Fruit fly (Drosophila melanogaster) whole organism, prepupa: Measurements from ENCODE around the gene CG5246.

ENCODE experiments used
- Blimp-1 ChIP-seq: fragments of 200-800 bp; sonication (Bioruptor generic); optimal IDR thresholded peaks from 3 replicates; lab custom pipeline; 2017; ENCODE audit warnings: missing biosample characterization, missing genetic modification characterization, mild to moderate bottlenecking, moderate library complexity, missing genetic modification reagents
- CG10631 ChIP-seq: fragments of 200-800 bp; sonication (Bioruptor generic); optimal IDR thresholded peaks from 2 replicates; lab custom pipeline; 2016; ENCODE audit warnings: missing biosample characterization, missing genetic modification characterization
- CG11294 ChIP-seq: fragments of 200-800 bp; sonication (Bioruptor generic); IDR thresholded peaks from 2 replicates; pipeline ENCODE4 v1.3.6; 2022; ENCODE audit warnings: missing biosample characterization, missing genetic modification characterization
- CG11762 ChIP-seq: fragments of 200-800 bp; sonication (Bioruptor generic); optimal IDR thresholded peaks from 3 replicates; lab custom pipeline; 2016; ENCODE audit warnings: missing biosample characterization, missing genetic modification characterization; ENCODE audit not compliant: insufficient read depth
- CG11902 ChIP-seq: fragments of 200-800 bp; sonication (Bioruptor generic); optimal IDR thresholded peaks from 3 replicates; lab custom pipeline; 2016; ENCODE audit warnings: missing biosample characterization, missing genetic modification characterization
- CG15336 ChIP-seq: fragments of 200-800 bp; sonication (Bioruptor generic); IDR thresholded peaks from 2 replicates; pipeline ENCODE4 v1.3.6; 2022; ENCODE audit warnings: missing biosample characterization, missing genetic modification characterization
- CG1621 ChIP-seq: fragments of 200-800 bp; sonication (Bioruptor generic); optimal IDR thresholded peaks from 3 replicates; lab custom pipeline; 2018; ENCODE audit warnings: missing biosample characterization, mild to moderate bottlenecking, missing genetic modification characterization
- CG3032 ChIP-seq: fragments of 200-800 bp; optimal IDR thresholded peaks from 2 replicates; lab custom pipeline; 2019; ENCODE audit warnings: missing biosample characterization, mild to moderate bottlenecking, missing genetic modification characterization, moderate library complexity
- CG31627 ChIP-seq: fragments of 200-800 bp; sonication (Bioruptor generic); optimal IDR thresholded peaks from 3 replicates; lab custom pipeline; 2016; ENCODE audit warnings: missing biosample characterization, missing genetic modification characterization
- CG32006 ChIP-seq: fragments of 200-800 bp; sonication (Bioruptor generic); optimal IDR thresholded peaks from 3 replicates; lab custom pipeline; 2017; ENCODE audit warnings: missing biosample characterization, mild to moderate bottlenecking, missing genetic modification characterization
- CG4318 ChIP-seq: fragments of 200-800 bp; sonication (Bioruptor generic); optimal IDR thresholded peaks from 3 replicates; lab custom pipeline; 2017; ENCODE audit warnings: missing biosample characterization, mild to moderate bottlenecking, missing genetic modification characterization
- CG6163 ChIP-seq: fragments of 200-800 bp; sonication (Bioruptor generic); IDR thresholded peaks from 3 replicates; pipeline ENCODE4 v1.3.6; 2022; ENCODE audit warnings: missing biosample characterization, missing genetic modification characterization
- CG6792 ChIP-seq: fragments of 200-800 bp; sonication (Bioruptor generic); optimal IDR thresholded peaks from 3 replicates; lab custom pipeline; 2016; ENCODE audit warnings: missing biosample characterization, missing genetic modification characterization
- CG7368 ChIP-seq: fragments of 200-800 bp; sonication (Bioruptor generic); optimal IDR thresholded peaks from 3 replicates; lab custom pipeline; 2016; ENCODE audit warnings: missing biosample characterization, missing genetic modification characterization
- CG8319 ChIP-seq: fragments of 200-800 bp; sonication (Bioruptor generic); optimal IDR thresholded peaks from 3 replicates; lab custom pipeline; 2016; ENCODE audit warnings: missing biosample characterization, missing genetic modification characterization
- CG8632 ChIP-seq: fragments of 200-800 bp; sonication (Bioruptor generic); optimal IDR thresholded peaks from 3 replicates; lab custom pipeline; 2016; ENCODE audit warnings: missing biosample characterization, missing genetic modification characterization
- CG9139 ChIP-seq: fragments of 200-800 bp; sonication (Bioruptor generic); optimal IDR thresholded peaks from 3 replicates; lab custom pipeline; 2017; ENCODE audit warnings: missing biosample characterization, mild to moderate bottlenecking, missing genetic modification characterization
- Eip75B ChIP-seq: fragments of 200-800 bp; sonication (Bioruptor generic); optimal IDR thresholded peaks from 3 replicates; lab custom pipeline; 2016; ENCODE audit warnings: missing biosample characterization, missing genetic modification characterization
- Ets21C ChIP-seq: fragments of 200-800 bp; sonication (Bioruptor generic); optimal IDR thresholded peaks from 3 replicates; lab custom pipeline; 2016; ENCODE audit warnings: missing biosample characterization, missing genetic modification characterization
- Gug ChIP-seq: fragments of 200-800 bp; sonication (Bioruptor generic); IDR thresholded peaks from 2 replicates; pipeline ENCODE4 v1.3.6; 2022; ENCODE audit warnings: missing biosample characterization, missing genetic modification characterization
- Hr39 ChIP-seq: fragments of 200-800 bp; sonication (Bioruptor generic); optimal IDR thresholded peaks from 2 replicates; lab custom pipeline; 2016; ENCODE audit warnings: missing biosample characterization, missing genetic modification characterization
- Lpt ChIP-seq: fragments of 200-800 bp; sonication (Bioruptor generic); optimal IDR thresholded peaks from 3 replicates; lab custom pipeline; 2016; ENCODE audit warnings: missing biosample characterization, missing genetic modification characterization
- Met ChIP-seq: fragments of 200-800 bp; sonication (Bioruptor generic); optimal IDR thresholded peaks from 3 replicates; lab custom pipeline; 2016; ENCODE audit warnings: missing biosample characterization, missing genetic modification characterization
- OdsH ChIP-seq: fragments of 200-800 bp; sonication (Bioruptor generic); optimal IDR thresholded peaks from 3 replicates; lab custom pipeline; 2016; ENCODE audit warnings: missing biosample characterization, missing genetic modification characterization
- Smox ChIP-seq: fragments of 200-800 bp; sonication (Bioruptor generic); optimal IDR thresholded peaks from 3 replicates; lab custom pipeline; 2016; ENCODE audit warnings: missing biosample characterization, missing genetic modification characterization
- Sox102F ChIP-seq: fragments of 200-800 bp; sonication (Bioruptor generic); optimal IDR thresholded peaks from 2 replicates; lab custom pipeline; 2016; ENCODE audit warnings: missing biosample characterization, mild to moderate bottlenecking, missing genetic modification characterization
- Sox14 ChIP-seq: fragments of 200-800 bp; sonication (Bioruptor generic); optimal IDR thresholded peaks from 3 replicates; lab custom pipeline; 2016; ENCODE audit warnings: missing biosample characterization, missing genetic modification characterization
- Sox15 ChIP-seq: fragments of 200-800 bp; sonication (Bioruptor generic); optimal IDR thresholded peaks from 3 replicates; lab custom pipeline; 2016; ENCODE audit warnings: missing biosample characterization, missing genetic modification characterization
- acj6 ChIP-seq: fragments of 200-800 bp; sonication (Bioruptor generic); optimal IDR thresholded peaks from 3 replicates; lab custom pipeline; 2016; ENCODE audit warnings: missing biosample characterization, missing genetic modification characterization
- dac ChIP-seq: fragments of 200-800 bp; sonication (Bioruptor generic); optimal IDR thresholded peaks from 2 replicates; lab custom pipeline; 2017; ENCODE audit warnings: missing biosample characterization, mild to moderate bottlenecking, missing genetic modification characterization
- dsx ChIP-seq: fragments of 200-800 bp; optimal IDR thresholded peaks from 3 replicates; lab custom pipeline; 2019; ENCODE audit warnings: missing biosample characterization, mild to moderate bottlenecking, missing genetic modification characterization, moderate library complexity; ENCODE audit not compliant: poor library complexity, severe bottlenecking
- eg ChIP-seq: fragments of 200-800 bp; sonication (Bioruptor generic); IDR thresholded peaks from 3 replicates; pipeline ENCODE4 v1.3.6; 2022; ENCODE audit warnings: missing biosample characterization, missing genetic modification characterization
- esn ChIP-seq: fragments of 200-800 bp; sonication (Bioruptor generic); optimal IDR thresholded peaks from 2 replicates; lab custom pipeline; 2016; ENCODE audit warnings: missing biosample characterization, mild to moderate bottlenecking, missing genetic modification characterization, moderate library complexity
- fd59A ChIP-seq: fragments of 200-800 bp; sonication (Bioruptor generic); optimal IDR thresholded peaks from 2 replicates; lab custom pipeline; 2017; ENCODE audit warnings: missing biosample characterization, mild to moderate bottlenecking, missing genetic modification characterization, missing genetic modification reagents
- fd85E ChIP-seq: fragments of 200-800 bp; sonication (Bioruptor generic); optimal IDR thresholded peaks from 3 replicates; lab custom pipeline; 2016; ENCODE audit warnings: missing biosample characterization, missing genetic modification characterization
- lz ChIP-seq: fragments of 200-800 bp; sonication (Bioruptor generic); optimal IDR thresholded peaks from 3 replicates; lab custom pipeline; 2016; ENCODE audit warnings: missing biosample characterization, missing genetic modification characterization
- net ChIP-seq: fragments of 200-800 bp; sonication (Bioruptor generic); optimal IDR thresholded peaks from 3 replicates; lab custom pipeline; 2016; ENCODE audit warnings: missing biosample characterization, missing genetic modification characterization
- pdm3 ChIP-seq: fragments of 200-800 bp; sonication (Bioruptor generic); optimal IDR thresholded peaks from 3 replicates; lab custom pipeline; 2016; ENCODE audit warnings: missing biosample characterization, missing genetic modification characterization
- salr ChIP-seq, 2 experiments: fragments of 200-800 bp; sonication (Bioruptor generic); optimal IDR thresholded peaks; 3 replicates each; lab custom pipeline; 2016 to 2018; ENCODE audit warnings: missing biosample characterization in 2 of 2, missing genetic modification characterization in 2 of 2, mild to moderate bottlenecking in 1 of 2
- spab ChIP-seq: fragments of 200-800 bp; sonication (Bioruptor generic); optimal IDR thresholded peaks from 2 replicates; lab custom pipeline; 2017; ENCODE audit warnings: missing biosample characterization, mild to moderate bottlenecking, missing genetic modification characterization, missing genetic modification reagents
- topi ChIP-seq: fragments of 200-800 bp; sonication (Bioruptor generic); optimal IDR thresholded peaks from 3 replicates; lab custom pipeline; 2016; ENCODE audit warnings: missing biosample characterization, missing genetic modification characterization
- vri ChIP-seq: fragments of 200-800 bp; sonication (Bioruptor generic); optimal IDR thresholded peaks from 3 replicates; lab custom pipeline; 2016; ENCODE audit warnings: missing biosample characterization, mild to moderate bottlenecking, missing genetic modification characterization

CG5246 gene

DNA sequence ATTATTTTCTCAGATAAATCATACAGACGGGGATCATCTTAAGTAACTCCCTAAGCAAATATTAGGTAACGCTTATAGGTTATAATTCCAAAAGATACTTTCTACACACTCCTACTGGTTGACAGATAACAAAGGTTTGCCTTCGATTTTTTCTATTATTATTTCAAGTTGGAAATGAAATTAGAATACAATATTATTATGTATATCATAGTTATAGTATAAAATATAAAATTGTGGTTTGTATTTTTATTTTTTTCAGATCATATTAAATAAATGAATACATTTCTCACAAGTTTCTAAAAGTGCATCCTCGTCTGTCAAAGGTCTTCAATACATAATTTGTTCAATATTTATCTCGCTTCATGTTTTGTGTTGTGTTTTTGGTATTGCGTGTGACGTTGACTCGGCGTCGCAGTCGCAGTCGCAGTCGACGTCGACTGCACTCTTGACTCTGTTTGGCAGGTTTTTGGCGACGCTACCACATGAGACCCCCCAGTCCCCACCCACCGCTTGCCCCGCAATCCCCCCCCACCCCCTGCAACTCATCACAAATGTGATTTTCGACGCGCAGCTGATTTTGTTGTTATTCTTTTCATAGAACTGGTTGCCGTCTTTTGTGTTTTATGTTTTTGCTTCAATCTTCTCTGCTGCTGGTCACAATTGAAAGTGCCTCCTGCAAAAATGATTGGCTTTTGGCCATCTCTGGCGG is 13.0 kb upstream of the CG5246 start (continued):
- TF ChIP-seq esn (GFP tag; lab: Kevin White, UChicago) = no peak
- TF ChIP-seq CG7368 (GFP tag; lab: Kevin White, UChicago) = no peak
- no peak for TF ChIP-seq CG3032
- TF ChIP-seq CG1621 (tag; lab: Kevin White, UChicago) = no peak
- TF ChIP-seq lz (GFP tag; lab: Kevin White, UChicago) = peak; percentile 37
- no peak for TF ChIP-seq Lpt (GFP tag; lab: Kevin White, UChicago)
- no peak for TF ChIP-seq Sox15
- TF ChIP-seq CG11902 (GFP tag; lab: Kevin White, UChicago) = no peak
- peak; percentile 25 for TF ChIP-seq CG8632 (GFP tag; lab: Kevin White, UChicago)
- no peak for TF ChIP-seq fd59A (GFP tag; lab: Kevin White, UChicago)
- TF ChIP-seq CG8319 (GFP tag; lab: Kevin White, UChicago) = no peak
- TF ChIP-seq salr (GFP tag; optimal IDR thresholded peaks at IDR 0.05; lab: Kevin White, UChicago) = no peak
- peak; percentile 64 for TF ChIP-seq Met (GFP tag; lab: Kevin White, UChicago)
- peak; percentile 49 for TF ChIP-seq acj6 (GFP tag; lab: Kevin White, UChicago)
- TF ChIP-seq topi = no peak
- peak; percentile 33 for TF ChIP-seq OdsH
- TF ChIP-seq CG4318 (GFP tag; lab: Kevin White, UChicago) = peak; percentile 12
- peak; percentile 22 for TF ChIP-seq CG31627 (GFP tag; lab: Kevin White, UChicago)
- peak; percentile 13; the same call in 1 of the 2 replicates for TF ChIP-seq CG11294 (GFP tag; lab: Robert Waterston, UW)
- TF ChIP-seq CG32006 (GFP tag; lab: Kevin White, UChicago) = peak; percentile 57
- TF ChIP-seq CG15336 = peak; percentile 58
- TF ChIP-seq Hr39 = peak; percentile 35
- no peak for TF ChIP-seq Gug (GFP tag; lab: Robert Waterston, UW)
- TF ChIP-seq CG10631 (GFP tag; lab: Kevin White, UChicago) = peak; percentile 6
- peak; percentile 56 for TF ChIP-seq Smox
- no peak for TF ChIP-seq fd85E (GFP tag; lab: Kevin White, UChicago)
- TF ChIP-seq CG6792 (GFP tag; lab: Kevin White, UChicago) = peak; percentile 40
- TF ChIP-seq pdm3 = no peak
- peak; percentile 15 for TF ChIP-seq Sox14 (GFP tag; lab: Kevin White, UChicago)
- peak; percentile 27 for TF ChIP-seq Blimp-1 (GFP tag; lab: Kevin White, UChicago)
- TF ChIP-seq dac (GFP tag; lab: Kevin White, UChicago) = no peak
- TF ChIP-seq eg (GFP tag; lab: Robert Waterston, UW) = no peak; the same call in 2 of the 3 replicates
- TF ChIP-seq spab = no peak
- no peak for TF ChIP-seq CG6163 (GFP tag; lab: Robert Waterston, UW)
- peak; percentile 49 for TF ChIP-seq Sox102F (GFP tag; lab: Kevin White, UChicago)
- TF ChIP-seq CG9139 (GFP tag; lab: Kevin White, UChicago) = no peak
- TF ChIP-seq Ets21C (GFP tag; lab: Kevin White, UChicago) = peak; percentile 22

DNA sequence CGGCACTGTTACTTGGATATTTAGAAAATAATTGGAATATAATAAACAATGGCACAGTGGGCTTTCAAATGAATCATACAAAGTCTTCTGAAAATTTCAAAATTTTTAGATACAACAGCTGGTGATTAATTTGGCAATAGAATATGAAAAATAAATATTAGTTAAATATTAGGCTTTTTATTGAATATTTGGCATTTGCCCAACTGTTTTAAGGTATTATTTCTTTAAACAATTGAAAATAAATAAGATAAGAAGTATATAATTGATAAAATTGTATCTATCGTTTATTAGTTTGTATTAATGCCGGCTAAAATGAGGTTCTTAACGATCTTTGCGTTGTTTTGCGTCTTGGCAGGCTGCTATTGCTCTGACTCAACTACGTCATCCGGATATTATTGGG is 11.7 kb upstream of the CG5246 start, which contains the start of gene CG45079:
Gene CG45079, plus strand, starts transcription at position 301 of the 400 bp plus-strand sequence.
- TF ChIP-seq CG11762 (GFP tag; lab: Kevin White, UChicago) (no peak), Sox14 (GFP tag; lab: Kevin White, UChicago) (no peak), CG1621 (tag; lab: Kevin White, UChicago) (no peak), dsx (GFP tag; lab: Kevin White, UChicago) (no peak), CG10631 (GFP tag; lab: Kevin White, UChicago) (no peak), CG9139 (GFP tag; lab: Kevin White, UChicago) (no peak), Eip75B (GFP tag; lab: Kevin White, UChicago) (no peak), net (GFP tag; lab: Kevin White, UChicago) (no peak), CG8319 (GFP tag; lab: Kevin White, UChicago) (no peak), vri (GFP tag; lab: Kevin White, UChicago) (no peak), lz (GFP tag; lab: Kevin White, UChicago) (no peak)
